Worm (Caenorhabditis elegans) whole organism, L1 larva: ENCODE measurements around the gene F58B3.6.

Experiments
- C16A3.4 ChIP-seq: fragments of 150-350 bp; optimal IDR thresholded peaks from 2 replicates; lab custom pipeline; 2014; ENCODE audit warnings: missing biosample characterization, missing genetic modification characterization
- aly-2 ChIP-seq: fragments of 150-350 bp; optimal IDR thresholded peaks from 2 replicates; lab custom pipeline; 2014; ENCODE audit warnings: missing biosample characterization, missing genetic modification characterization
- efl-1 ChIP-seq, 4 experiments: fragments of 150-350 bp; optimal IDR thresholded peaks in 3 of 4; peaks in 1 of 4; 1 replicate in 1 of 4; 2 replicates in 3 of 4; lab custom pipeline; 2014; ENCODE audit warnings: missing biosample characterization in 2 of 4, missing genetic modification characterization in 2 of 4, missing genetic modification reagents in 2 of 4
- egl-13 ChIP-seq: sonication (generic microtip); optimal IDR thresholded peaks from 2 replicates; lab custom pipeline; 2016; ENCODE audit warnings: missing genotype, missing genetic modification reagents, missing genetic modification characterization, missing compliant biosample characterization
- egl-27 ChIP-seq, 2 experiments: fragments of 150-350 bp in 1 of 2; sonication (generic microtip); optimal IDR thresholded peaks; 3 replicates each; lab custom pipeline; 2017 to 2018; ENCODE audit warnings: missing biosample characterization in 2 of 2, missing genetic modification characterization in 2 of 2, missing genetic modification reagents in 2 of 2
- lin-35 ChIP-seq, 2 experiments: fragments of 150-350 bp; optimal IDR thresholded peaks; 2 replicates each; lab custom pipeline; 2014; ENCODE audit warnings: missing biosample characterization in 2 of 2, missing genetic modification characterization in 2 of 2, missing genetic modification reagents in 2 of 2
- lir-3 ChIP-seq: sonication (generic microtip); optimal IDR thresholded peaks from 2 replicates; lab custom pipeline; 2016; ENCODE audit warnings: mild to moderate bottlenecking, missing genetic modification characterization, moderate library complexity, missing compliant biosample characterization; ENCODE audit not compliant: poor library complexity
- nhr-12 ChIP-seq: sonication (generic microtip); optimal IDR thresholded peaks from 2 replicates; lab custom pipeline; 2017; ENCODE audit warnings: missing biosample characterization, missing genetic modification characterization
- nhr-28 ChIP-seq: fragments of 150-350 bp; optimal IDR thresholded peaks from 2 replicates; lab custom pipeline; 2014; ENCODE audit warnings: missing biosample characterization, missing genetic modification characterization
- nhr-77 ChIP-seq: fragments of 150-350 bp; optimal IDR thresholded peaks from 2 replicates; lab custom pipeline; 2014; ENCODE audit warnings: missing biosample characterization, missing genetic modification characterization
- pqm-1 ChIP-seq: sonication (generic microtip); optimal IDR thresholded peaks from 3 replicates; lab custom pipeline; 2017; ENCODE audit warnings: missing biosample characterization, missing genetic modification characterization
- zag-1 ChIP-seq: fragments of 150-350 bp; optimal IDR thresholded peaks from 2 replicates; lab custom pipeline; 2014; ENCODE audit warnings: missing biosample characterization, missing genetic modification characterization

ce11 chrIV:11668001-11668400 is 31.6 kb downstream of the F58B3.6 start, which contains the start of gene atg-4.2:
- TF ChIP-seq nhr-77 (tag; lab: Kevin White, UChicago) (no peak), lir-3 (tag; lab: Kevin White, UChicago) (no peak), C16A3.4 (tag; lab: Kevin White, UChicago) (no peak), egl-27 (tag; optimal IDR thresholded peaks at IDR 0.05; lab: Kevin White, UChicago) (no peak), nhr-12 (no peak), nhr-28 (no peak), pqm-1 (tag; lab: Kevin White, UChicago) (no peak), lin-35 (GFP tag; optimal IDR thresholded peaks at IDR 0.05; lab: Kevin White, UChicago) (no peak), zag-1 (no peak), egl-13 (tag; lab: Kevin White, UChicago) (no peak), efl-1 (optimal IDR thresholded peaks at IDR 0.05; lab: Kevin White, UChicago) (no peak), efl-1 (GFP tag; optimal IDR thresholded peaks at IDR 0.05 in 1 of 2; lab: Kevin White, UChicago) (no peak), aly-2 (tag; lab: Kevin White, UChicago) (no peak)
